Worm (Caenorhabditis elegans): ENCODE data around the gene pxl-1.
A peak's percentile ranks its signal among the peaks of the same experiment; 100 is the strongest.

The pxl-1 gene

ce11 chrIII:5925724-5926123 lies 29.9 kb upstream of the pxl-1 start, which contains the start of the genes dnc-2 and bcl-7 (continued):
- 0 out of 2 replicates have a peak, but pooled peaks have one; percentile 13 for TF ChIP-seq madf-8 (GFP tag; conservative IDR thresholded peaks at IDR 0.05)
- TF ChIP-seq D2030.7 (GFP tag; IDR thresholded peaks at IDR 0.05): 0 out of 2 replicates have a peak, but pooled peaks have one; percentile 19
- TF ChIP-seq F57C9.4 (tag; optimal IDR thresholded peaks at IDR 0.05): no peak
- TF ChIP-seq hmg-1.2 (GFP tag; IDR thresholded peaks at IDR 0.05): peak; percentile 94
- TF ChIP-seq die-1 (tag; optimal IDR thresholded peaks at IDR 0.05): no peak

DNA sequence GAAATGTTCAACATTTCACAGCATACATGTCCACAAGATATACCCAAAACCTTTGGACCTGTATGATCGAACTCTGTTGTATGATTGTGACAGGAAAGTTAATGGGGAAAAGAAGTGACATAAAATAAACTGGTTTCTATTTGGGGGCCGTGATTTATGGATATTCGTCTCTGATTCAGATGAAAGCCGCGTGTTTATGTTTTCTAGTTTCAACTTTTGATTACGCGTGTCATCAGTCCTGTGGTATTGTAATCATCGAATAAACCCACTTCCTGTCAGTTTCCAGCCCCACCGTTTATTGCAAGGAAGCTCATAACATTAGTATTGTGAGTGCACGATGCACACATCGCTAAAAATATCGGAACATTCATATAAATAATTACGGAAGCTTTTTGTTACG lies 26.4 kb upstream of the pxl-1 start:
- TF ChIP-seq Y53F4B.3 (GFP tag; IDR thresholded peaks at IDR 0.05): no peak
- no peak for TF ChIP-seq D2030.7 (GFP tag; IDR thresholded peaks at IDR 0.05)
- no peak for TF ChIP-seq egl-18 (GFP tag; IDR thresholded peaks at IDR 0.05)
- TF ChIP-seq hlh-12 (tag; optimal IDR thresholded peaks at IDR 0.05): no peak
- no peak for TF ChIP-seq nfya-1 (tag; optimal IDR thresholded peaks at IDR 0.05; ENCODE audit: borderline replicate concordance, insufficient read depth)
- TF ChIP-seq let-526 (GFP tag; IDR thresholded peaks at IDR 0.05): no peak
- TF ChIP-seq C17E4.6 (GFP tag; IDR thresholded peaks at IDR 0.05): no peak
- TF ChIP-seq nhr-90 (tag; optimal IDR thresholded peaks at IDR 0.05): no peak

DNA sequence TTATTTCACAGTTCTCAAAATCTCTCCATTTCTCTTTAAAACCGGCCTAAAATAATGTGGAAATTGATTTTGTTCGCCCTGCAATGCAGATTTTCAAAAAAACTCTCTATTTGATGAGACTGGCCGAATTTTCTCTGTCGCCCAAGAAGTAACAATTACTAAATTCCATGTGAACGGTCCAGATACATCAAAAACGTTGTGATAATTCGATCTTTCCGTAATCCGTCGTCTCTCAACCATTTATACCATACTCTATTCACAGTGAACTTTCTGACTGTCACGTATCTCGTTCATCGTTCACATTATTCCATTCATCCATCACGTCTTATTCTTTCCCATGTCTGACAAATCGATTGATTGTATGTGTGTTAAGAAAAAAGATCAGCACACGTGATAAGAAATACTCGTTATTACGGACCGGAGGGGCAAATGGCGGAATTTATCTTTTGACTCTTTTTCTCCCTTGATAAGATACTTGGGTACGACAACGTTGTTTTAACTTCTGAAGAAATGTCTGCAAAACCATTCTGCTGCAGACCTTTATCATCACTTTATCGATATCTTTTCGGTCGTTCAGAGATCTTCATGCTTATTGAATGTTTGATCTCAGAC lies 25.4 kb upstream of the pxl-1 start:
- TF ChIP-seq ztf-26 (tag; optimal IDR thresholded peaks at IDR 0.05): peak; percentile 36
- TF ChIP-seq lin-40 (tag; optimal IDR thresholded peaks at IDR 0.05): peak; percentile 0
- no peak for TF ChIP-seq ZK185.1 (tag; optimal IDR thresholded peaks at IDR 0.05; ENCODE audit: poor library complexity, severe bottlenecking)
- TF ChIP-seq somi-1 (GFP tag; optimal IDR thresholded peaks at IDR 0.05): peak; percentile 6
- no peak for TF ChIP-seq aptf-2 (GFP tag; conservative IDR thresholded peaks at IDR 0.05)

DNA sequence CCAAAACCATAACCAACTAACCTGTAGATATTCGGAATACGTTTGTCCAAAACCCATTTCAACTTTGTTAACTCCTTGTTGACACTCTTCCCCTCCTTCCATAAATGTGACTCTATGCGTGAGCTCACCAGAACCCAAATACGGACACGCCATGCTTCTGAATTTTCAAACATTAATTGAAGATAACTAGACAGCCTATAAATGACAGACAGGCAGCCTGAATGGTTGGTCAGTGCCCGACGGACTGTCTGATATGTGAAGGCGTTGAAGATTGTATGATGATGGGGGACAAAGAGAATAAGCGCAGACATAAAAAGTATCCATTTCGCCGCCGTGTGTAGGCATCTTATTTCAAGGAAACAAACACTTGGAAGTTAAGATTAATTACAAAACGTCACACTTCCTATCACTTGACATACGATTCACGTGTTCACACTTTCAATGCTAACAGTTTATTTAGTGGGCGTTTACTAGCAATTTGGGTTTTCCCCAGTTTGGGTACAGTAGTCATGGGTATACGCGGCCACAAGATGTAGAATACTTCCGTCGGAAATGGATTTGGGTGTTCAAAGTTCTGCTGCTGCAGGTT lies 24.1 kb upstream of the pxl-1 start, which contains the start of the genes tdo-2 and C28H8.2:
TSS of gene tdo-2 (minus strand) at position 157 of the 589 bp plus-strand sequence.
TSS of gene C28H8.2 (plus strand) at position 524 of the 589 bp plus-strand sequence.
- no peak for TF ChIP-seq B0261.1 (tag; optimal IDR thresholded peaks at IDR 0.05)
- no peak for TF ChIP-seq egrh-3 (GFP tag; IDR thresholded peaks at IDR 0.05)
- TF ChIP-seq die-1 (tag; optimal IDR thresholded peaks at IDR 0.05): peak; percentile 39
- TF ChIP-seq F57A8.1 (GFP tag; optimal IDR thresholded peaks at IDR 0.05): no peak
- no peak for TF ChIP-seq ztf-25 (GFP tag; IDR thresholded peaks at IDR 0.05)
- peak; percentile 77 for TF ChIP-seq ztf-26 (tag; optimal IDR thresholded peaks at IDR 0.05)
- peak; percentile 16 for TF ChIP-seq chd-7 (tag; optimal IDR thresholded peaks at IDR 0.05)
- TF ChIP-seq aptf-3 (GFP tag; IDR thresholded peaks at IDR 0.05): no peak
- no peak for TF ChIP-seq Y67H2A.10 (GFP tag; conservative IDR thresholded peaks at IDR 0.05)
- no peak for TF ChIP-seq F37B4.10 (GFP tag; IDR thresholded peaks at IDR 0.05)
- no peak for TF ChIP-seq Y95B8A.8 (GFP tag; IDR thresholded peaks at IDR 0.05)
- peak; percentile 43 for TF ChIP-seq lin-40 (tag; optimal IDR thresholded peaks at IDR 0.05)
- no peak for TF ChIP-seq mel-28 (tag; optimal IDR thresholded peaks at IDR 0.05; ENCODE audit: borderline replicate concordance)
- 0 out of 2 replicates have a peak, but pooled peaks have one; percentile 13 for TF ChIP-seq nfyb-1 (GFP tag; IDR thresholded peaks at IDR 0.05)
- TF ChIP-seq atf-7 (tag; optimal IDR thresholded peaks at IDR 0.05): peak; percentile 19
- TF ChIP-seq F49E8.2 (tag; optimal IDR thresholded peaks at IDR 0.05; ENCODE audit: insufficient read depth): no peak
- no peak for TF ChIP-seq rec-8 (tag; optimal IDR thresholded peaks at IDR 0.05)
- TF ChIP-seq sptf-2 (GFP tag; optimal IDR thresholded peaks at IDR 0.05): no peak
- TF ChIP-seq cebp-1 (GFP tag; IDR thresholded peaks at IDR 0.05): no peak
- peak; percentile 36 for TF ChIP-seq cebp-1 (tag; optimal IDR thresholded peaks at IDR 0.05)
- TF ChIP-seq K11D2.4 (GFP tag; IDR thresholded peaks at IDR 0.05): peak; percentile 58; the same call in 1 of the 2 replicates
- TF ChIP-seq hsf-1 (GFP tag; IDR thresholded peaks at IDR 0.05): 0 out of 2 replicates have a peak, but pooled peaks have one; percentile 26
- no peak for TF ChIP-seq lin-54 (GFP tag; optimal IDR thresholded peaks at IDR 0.05)
- no peak for TF ChIP-seq zfh-2 (GFP tag; conservative IDR thresholded peaks at IDR 0.05)
- no peak for TF ChIP-seq gei-17 (GFP tag; optimal IDR thresholded peaks at IDR 0.05)
- TF ChIP-seq nhr-80 (tag; optimal IDR thresholded peaks at IDR 0.05): no peak
- no peak for TF ChIP-seq snpc-3.4 (tag; optimal IDR thresholded peaks at IDR 0.05)
- no peak for TF ChIP-seq F23B12.7 (tag; optimal IDR thresholded peaks at IDR 0.05; ENCODE audit: insufficient read depth)

Measured in whole organism, young adult.